Fruit fly (Drosophila melanogaster): ENCODE measurements around the gene CG31287.

- TF ChIP-seq CG3919 (GFP tag; optimal IDR thresholded peaks at IDR 0.05) = peak; percentile 76
- TF ChIP-seq CG1621 (tag; optimal IDR thresholded peaks at IDR 0.05) = peak; percentile 33
- peak; percentile 78 for TF ChIP-seq Hr39 (GFP tag; optimal IDR thresholded peaks at IDR 0.05)
- peak; percentile 73 for TF ChIP-seq CG10631 (GFP tag; optimal IDR thresholded peaks at IDR 0.05)
- peak; percentile 64 for TF ChIP-seq Ets96B (tag; optimal IDR thresholded peaks at IDR 0.05)
- peak; percentile 75 for TF ChIP-seq CG16779 (tag; optimal IDR thresholded peaks at IDR 0.05)
- peak; percentile 43 for TF ChIP-seq Sox102F (GFP tag; optimal IDR thresholded peaks at IDR 0.05)
- no peak for TF ChIP-seq Hr38 (GFP tag; optimal IDR thresholded peaks at IDR 0.05)
- peak; percentile 79 for TF ChIP-seq OdsH (GFP tag; optimal IDR thresholded peaks at IDR 0.05)
- TF ChIP-seq CG6854 (GFP tag; optimal IDR thresholded peaks at IDR 0.05) = peak; percentile 27
- TF ChIP-seq pdm3 (GFP tag; optimal IDR thresholded peaks at IDR 0.05) = peak; percentile 81
- peak; percentile 88 for TF ChIP-seq Eip78C (GFP tag)
- TF ChIP-seq acj6 (GFP tag; optimal IDR thresholded peaks at IDR 0.05) = peak; percentile 80
- TF ChIP-seq cyc (GFP tag; optimal IDR thresholded peaks at IDR 0.05) = peak; percentile 42
Observed at dm6 chr3R:16231385-16232307, 28.5 kb downstream of the CG31287 start.

Data from whole organism, prepupa.